Worm (Caenorhabditis elegans) whole organism, L4/young adult: ENCODE measurements around the gene F52H2.15.

Experiments
- W03F9.2 ChIP-seq: fragments of 150-350 bp; optimal IDR thresholded peaks from 2 replicates; lab custom pipeline; 2014; ENCODE audit warnings: missing biosample characterization, missing genetic modification characterization
- dao-5 ChIP-seq: sonication (generic microtip); optimal IDR thresholded peaks from 2 replicates; lab custom pipeline; 2016; ENCODE audit warnings: missing genotype, missing genetic modification characterization, moderate library complexity, missing compliant biosample characterization
- him-1 ChIP-seq: sonication (generic microtip); optimal IDR thresholded peaks from 2 replicates; lab custom pipeline; 2016; ENCODE audit warnings: missing genotype, missing genetic modification reagents, missing genetic modification characterization, missing compliant biosample characterization

DNA sequence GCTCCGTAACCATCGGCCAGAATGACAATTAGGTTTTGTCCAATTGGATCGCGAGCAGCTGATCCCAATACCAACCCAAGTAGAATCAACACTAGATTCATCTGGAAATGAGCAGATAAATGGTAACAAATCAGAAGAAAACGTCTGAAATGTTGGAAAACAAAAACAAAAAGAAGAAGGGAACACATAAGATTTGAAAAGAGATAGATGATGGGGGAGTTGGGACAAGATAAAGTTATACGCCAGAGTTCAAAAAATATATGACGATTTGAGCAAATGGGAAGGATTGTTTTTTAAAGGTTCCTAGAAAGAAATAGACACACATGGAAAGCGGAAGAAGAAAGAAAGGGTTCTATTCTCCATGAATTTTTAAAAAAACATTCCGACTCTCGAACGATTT is 50.5 kb downstream of the F52H2.15 start, which contains the start of gene T03G6.3:
- TF ChIP-seq him-1 (tag; lab: Kevin White, UChicago) (no peak), W03F9.2 (tag; lab: Kevin White, UChicago) (no peak), dao-5 (tag; lab: Kevin White, UChicago) (no peak)
